Worm (Caenorhabditis elegans): Measurements from ENCODE around the gene dhs-7.

DNA sequence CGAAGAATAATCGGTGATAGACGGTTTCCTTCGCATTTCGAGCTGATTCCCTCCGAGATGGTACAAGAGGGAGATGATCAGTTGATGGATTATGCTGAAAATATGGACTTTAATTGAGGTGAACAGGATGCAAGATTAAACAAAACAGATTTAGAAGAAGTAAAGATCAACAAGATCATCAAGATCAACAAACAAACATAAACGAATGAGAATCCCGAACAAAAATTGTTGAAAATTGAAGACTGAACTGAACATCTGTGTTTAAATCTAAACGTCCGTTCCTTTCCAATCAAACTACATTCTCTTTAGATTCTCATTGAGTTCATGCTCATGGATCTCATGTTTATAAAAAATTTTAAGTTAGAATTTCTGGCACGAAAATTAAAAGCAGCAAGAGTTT lies 33.4 kb downstream of the dhs-7 start, which contains the start of gene glc-4:
- no peak for TF ChIP-seq ama-1 (optimal IDR thresholded peaks at IDR 0.05)
- no peak for TF ChIP-seq nhr-76 (tag; optimal IDR thresholded peaks at IDR 0.05)
- no peak for TF ChIP-seq nhr-12 (tag; optimal IDR thresholded peaks at IDR 0.05)
- TF ChIP-seq nhr-237 (tag; optimal IDR thresholded peaks at IDR 0.05), result no peak
- TF ChIP-seq pqm-1 (tag; optimal IDR thresholded peaks at IDR 0.05), result no peak
- TF ChIP-seq mdl-1 (tag; optimal IDR thresholded peaks at IDR 0.05), result no peak
- TF ChIP-seq nhr-28 (tag; optimal IDR thresholded peaks at IDR 0.05), result no peak

All from whole organism, L1 larva.